Fruit fly (Drosophila melanogaster) whole organism, embryonic: ENCODE measurements around the gene CG14893.

Experiments
- ATbp ChIP-seq: fragments of 200-800 bp; sonication (Bioruptor generic); optimal IDR thresholded peaks from 2 replicates; lab custom pipeline; 2017; ENCODE audit warnings: missing biosample characterization, mild to moderate bottlenecking, missing genetic modification characterization, missing genetic modification reagents
- Atf-2 ChIP-seq: fragments of 200-800 bp; sonication (Bioruptor generic); optimal IDR thresholded peaks from 2 replicates; lab custom pipeline; 2016; ENCODE audit warnings: missing biosample characterization, missing genetic modification characterization
- CG10147 ChIP-seq: fragments of 200-800 bp; sonication (Bioruptor generic); optimal IDR thresholded peaks from 2 replicates; lab custom pipeline; 2019; ENCODE audit warnings: missing biosample characterization, mild to moderate bottlenecking, missing genetic modification characterization, moderate library complexity
- CG1024 ChIP-seq: fragments of 200-800 bp; sonication (Bioruptor generic); IDR thresholded peaks from 2 replicates; pipeline ENCODE4 v1.3.6; 2022; ENCODE audit warnings: missing biosample characterization, missing genetic modification characterization
- CG10321 ChIP-seq: fragments of 200-800 bp; sonication (Bioruptor generic); IDR thresholded peaks from 2 replicates; pipeline ENCODE4 v1.3.6; 2022; ENCODE audit warnings: missing biosample characterization, missing genetic modification characterization
- CG10654 ChIP-seq: fragments of 200-800 bp; sonication (Bioruptor generic); optimal IDR thresholded peaks from 2 replicates; lab custom pipeline; 2016; ENCODE audit warnings: missing biosample characterization, missing genetic modification characterization
- CG11560 ChIP-seq: fragments of 200-800 bp; sonication (Bioruptor generic); IDR thresholded peaks from 3 replicates; pipeline ENCODE4 v1.3.6; 2022; ENCODE audit warnings: missing biosample characterization, missing genetic modification characterization
- CG11695 ChIP-seq: fragments of 200-800 bp; sonication (Bioruptor generic); IDR thresholded peaks from 3 replicates; pipeline ENCODE4 v1.3.6; 2022; ENCODE audit warnings: missing biosample characterization, missing genetic modification characterization
- CG1233 ChIP-seq: fragments of 200-800 bp; sonication (Bioruptor generic); optimal IDR thresholded peaks from 4 replicates; lab custom pipeline; 2018; ENCODE audit warnings: missing biosample characterization, mild to moderate bottlenecking, missing genetic modification characterization
- CG13123 ChIP-seq: fragments of 200-800 bp; sonication (Bioruptor generic); optimal IDR thresholded peaks from 2 replicates; lab custom pipeline; 2016; ENCODE audit warnings: missing biosample characterization, missing genetic modification characterization
- CG13296 ChIP-seq: fragments of 200-800 bp; sonication (Bioruptor generic); optimal IDR thresholded peaks from 3 replicates; lab custom pipeline; 2018; ENCODE audit warnings: missing biosample characterization, mild to moderate bottlenecking, missing genetic modification characterization
- CG13424 ChIP-seq: fragments of 200-800 bp; sonication (Bioruptor generic); optimal IDR thresholded peaks from 2 replicates; lab custom pipeline; 2019; ENCODE audit warnings: missing biosample characterization, mild to moderate bottlenecking, missing genetic modification characterization, moderate library complexity
- CG13624 ChIP-seq: fragments of 200-800 bp; sonication (Bioruptor generic); optimal IDR thresholded peaks from 2 replicates; lab custom pipeline; 2016; ENCODE audit warnings: missing biosample characterization, missing genetic modification characterization
- CG1603 ChIP-seq: fragments of 200-800 bp; sonication (Bioruptor generic); optimal IDR thresholded peaks from 2 replicates; lab custom pipeline; 2019; ENCODE audit warnings: missing biosample characterization, mild to moderate bottlenecking, missing genetic modification characterization, moderate library complexity
- CG2712 ChIP-seq: fragments of 200-800 bp; optimal IDR thresholded peaks from 3 replicates; lab custom pipeline; 2019; ENCODE audit warnings: missing biosample characterization, mild to moderate bottlenecking, missing genetic modification characterization, moderate library complexity
- CG30020 ChIP-seq: fragments of 200-800 bp; optimal IDR thresholded peaks from 2 replicates; lab custom pipeline; 2019; ENCODE audit warnings: missing biosample characterization, mild to moderate bottlenecking, missing genetic modification characterization, moderate library complexity
- CG31388 ChIP-seq: fragments of 200-800 bp; sonication (Bioruptor generic); optimal IDR thresholded peaks from 2 replicates; lab custom pipeline; 2016; ENCODE audit warnings: missing biosample characterization, missing genetic modification characterization
- CG4854 ChIP-seq: fragments of 200-800 bp; sonication (Bioruptor generic); optimal IDR thresholded peaks from 2 replicates; lab custom pipeline; 2016; ENCODE audit warnings: missing biosample characterization, missing genetic modification characterization, inconsistent platforms
- CG8478 ChIP-seq: fragments of >200 bp; optimal IDR thresholded peaks from 2 replicates; lab custom pipeline; 2018
- CG8765 ChIP-seq: fragments of 200-800 bp; sonication (Bioruptor generic); IDR thresholded peaks from 2 replicates; pipeline ENCODE4 v1.3.6; 2022; ENCODE audit warnings: missing biosample characterization, missing genetic modification characterization
- CTCF ChIP-seq: fragments of 200-800 bp; sonication (Bioruptor generic); optimal IDR thresholded peaks from 2 replicates; lab custom pipeline; 2017; ENCODE audit warnings: missing biosample characterization, mild to moderate bottlenecking, missing genetic modification characterization, moderate library complexity
- Camta ChIP-seq: fragments of 200-800 bp; sonication (Bioruptor generic); optimal IDR thresholded peaks from 2 replicates; lab custom pipeline; 2016; ENCODE audit warnings: missing biosample characterization, missing genetic modification characterization
- Chrac-16 ChIP-seq: fragments of 200-800 bp; sonication (Bioruptor generic); optimal IDR thresholded peaks from 3 replicates; lab custom pipeline; 2016; ENCODE audit warnings: missing biosample characterization, missing genetic modification characterization
- CkIIα-i1 ChIP-seq: fragments of 200-800 bp; sonication (Bioruptor generic); IDR thresholded peaks from 2 replicates; pipeline ENCODE4 v1.3.6; 2022; ENCODE audit warnings: missing biosample characterization, missing genetic modification characterization
- E2f1 ChIP-seq: fragments of 200-800 bp; sonication (Bioruptor generic); IDR thresholded peaks from 2 replicates; pipeline ENCODE4 v1.3.6; 2022; ENCODE audit warnings: missing biosample characterization, missing genetic modification characterization
- Ets97D ChIP-seq: fragments of 200-800 bp; sonication (Bioruptor generic); optimal IDR thresholded peaks from 3 replicates; lab custom pipeline; 2016; ENCODE audit warnings: missing biosample characterization, missing genetic modification characterization
- Fer3 ChIP-seq: fragments of 200-800 bp; sonication (Bioruptor generic); optimal IDR thresholded peaks from 2 replicates; lab custom pipeline; 2018; ENCODE audit warnings: missing biosample characterization, mild to moderate bottlenecking, missing genetic modification characterization, moderate library complexity
- Lim3 ChIP-seq: fragments of 200-800 bp; sonication (Bioruptor generic); IDR thresholded peaks from 2 replicates; pipeline ENCODE4 v1.3.6; 2022; ENCODE audit warnings: missing biosample characterization, missing genetic modification characterization
- Meics ChIP-seq: fragments of 200-800 bp; sonication (Bioruptor generic); optimal IDR thresholded peaks from 2 replicates; lab custom pipeline; 2017; ENCODE audit warnings: missing biosample characterization, mild to moderate bottlenecking, missing genetic modification characterization
- Pdp1 ChIP-seq, 2 experiments: fragments of 200-800 bp; sonication (Bioruptor generic); optimal IDR thresholded peaks; 3 replicates each; lab custom pipeline; 2016; ENCODE audit warnings: missing biosample characterization in 2 of 2, missing genetic modification characterization in 2 of 2, mild to moderate bottlenecking in 1 of 2, moderate library complexity in 1 of 2
- Sox100B ChIP-seq: fragments of 200-800 bp; sonication (Bioruptor generic); optimal IDR thresholded peaks from 3 replicates; lab custom pipeline; 2018; ENCODE audit warnings: missing biosample characterization, mild to moderate bottlenecking, missing genetic modification characterization
- TFAM ChIP-seq: fragments of 200-800 bp; sonication (Bioruptor generic); optimal IDR thresholded peaks from 2 replicates; lab custom pipeline; 2017; ENCODE audit warnings: missing biosample characterization, missing genetic modification characterization, inconsistent platforms
- ac ChIP-seq: fragments of 200-800 bp; sonication (Bioruptor generic); optimal IDR thresholded peaks from 3 replicates; lab custom pipeline; 2017; ENCODE audit warnings: missing biosample characterization, mild to moderate bottlenecking, missing genetic modification characterization
- ap ChIP-seq: fragments of 200-800 bp; sonication (Bioruptor generic); IDR thresholded peaks from 2 replicates; pipeline ENCODE4 v1.3.6; 2022; ENCODE audit warnings: missing biosample characterization, missing genetic modification characterization
- bab2 ChIP-seq: fragments of 200-800 bp; sonication (Bioruptor generic); optimal IDR thresholded peaks from 2 replicates; lab custom pipeline; 2016; ENCODE audit warnings: missing biosample characterization, missing genetic modification characterization
- bsh ChIP-seq, 2 experiments: fragments of 200-800 bp; sonication (Bioruptor generic); optimal IDR thresholded peaks; 2 replicates each; lab custom pipeline; 2017 to 2018; ENCODE audit warnings: mild to moderate bottlenecking in 2 of 2, missing biosample characterization in 2 of 2, missing genetic modification characterization in 2 of 2, moderate library complexity in 1 of 2
- corto ChIP-seq: fragments of 200-800 bp; sonication (Bioruptor generic); optimal IDR thresholded peaks from 2 replicates; lab custom pipeline; 2016; ENCODE audit warnings: missing biosample characterization, mild to moderate bottlenecking, missing genetic modification characterization, moderate library complexity
- crol ChIP-seq: fragments of 200-800 bp; sonication (Bioruptor generic); IDR thresholded peaks from 2 replicates; pipeline ENCODE4 v1.3.6; 2022; ENCODE audit warnings: missing biosample characterization, missing genetic modification characterization
- dati ChIP-seq: fragments of 200-800 bp; sonication (Bioruptor generic); IDR thresholded peaks from 2 replicates; pipeline ENCODE4 v1.3.6; 2022; ENCODE audit warnings: missing biosample characterization, missing genetic modification characterization
- disco-r ChIP-seq: fragments of 200-800 bp; sonication (Bioruptor generic); optimal IDR thresholded peaks from 2 replicates; lab custom pipeline; 2016; ENCODE audit warnings: missing biosample characterization, missing genetic modification characterization
- fru ChIP-seq: fragments of >200 bp; optimal IDR thresholded peaks from 2 replicates; lab custom pipeline; 2017
- gce ChIP-seq: fragments of 200-800 bp; sonication (Bioruptor generic); IDR thresholded peaks from 3 replicates; pipeline ENCODE4 v1.3.6; 2022; ENCODE audit warnings: missing biosample characterization, missing genetic modification characterization
- grn ChIP-seq: fragments of 200-800 bp; sonication (Bioruptor generic); optimal IDR thresholded peaks from 3 replicates; lab custom pipeline; 2017; ENCODE audit warnings: missing biosample characterization, missing genetic modification characterization
- ken ChIP-seq: fragments of 200-800 bp; sonication (Bioruptor generic); IDR thresholded peaks from 3 replicates; pipeline ENCODE4 v1.3.6; 2022; ENCODE audit warnings: missing biosample characterization, missing genetic modification characterization
- nau ChIP-seq: fragments of 200-800 bp; sonication (Bioruptor generic); optimal IDR thresholded peaks from 3 replicates; lab custom pipeline; 2017; ENCODE audit warnings: missing biosample characterization, mild to moderate bottlenecking, missing genetic modification characterization, missing genetic modification reagents
- nerfin-1 ChIP-seq: fragments of 200-800 bp; sonication (Bioruptor generic); optimal IDR thresholded peaks from 3 replicates; lab custom pipeline; 2019; ENCODE audit warnings: missing biosample characterization, mild to moderate bottlenecking, missing genetic modification characterization, moderate library complexity
- pb ChIP-seq: fragments of 200-800 bp; sonication (Bioruptor generic); optimal IDR thresholded peaks from 3 replicates; lab custom pipeline; 2016; ENCODE audit warnings: missing biosample characterization, missing genetic modification characterization
- repo ChIP-seq: fragments of 200-800 bp; sonication (Bioruptor generic); optimal IDR thresholded peaks from 2 replicates; lab custom pipeline; 2016; ENCODE audit warnings: missing biosample characterization, missing genetic modification characterization
- scrt ChIP-seq: fragments of 200-800 bp; sonication (Bioruptor generic); optimal IDR thresholded peaks from 2 replicates; lab custom pipeline; 2018; ENCODE audit warnings: missing biosample characterization, mild to moderate bottlenecking, missing genetic modification characterization, moderate library complexity
- sd ChIP-seq: fragments of 200-800 bp; sonication (Bioruptor generic); optimal IDR thresholded peaks from 3 replicates; lab custom pipeline; 2018; ENCODE audit warnings: missing biosample characterization, mild to moderate bottlenecking, missing genetic modification characterization, moderate library complexity
- seq ChIP-seq: fragments of 200-800 bp; sonication (Bioruptor generic); IDR thresholded peaks from 2 replicates; pipeline ENCODE4 v1.3.6; 2022; ENCODE audit warnings: missing biosample characterization, missing genetic modification characterization
- sr ChIP-seq: fragments of 200-800 bp; sonication (Bioruptor generic); IDR thresholded peaks from 3 replicates; pipeline ENCODE4 v1.3.6; 2022; ENCODE audit warnings: missing biosample characterization, missing genetic modification characterization
- ttk ChIP-seq: fragments of 200-800 bp; sonication (Bioruptor generic); IDR thresholded peaks from 2 replicates; pipeline ENCODE4 v2.1.2; 2022; ENCODE audit warnings: missing biosample characterization, missing genetic modification characterization
- wdn ChIP-seq: fragments of 200-800 bp; sonication (Bioruptor generic); IDR thresholded peaks from 2 replicates; pipeline ENCODE4 v1.3.6; 2022; ENCODE audit warnings: missing biosample characterization, missing genetic modification characterization
- zfh1 ChIP-seq: fragments of 200-800 bp; sonication (Bioruptor generic); IDR thresholded peaks from 3 replicates; pipeline ENCODE4 v1.3.6; 2022; ENCODE audit warnings: missing biosample characterization, missing genetic modification characterization

Gene CG14893

DNA sequence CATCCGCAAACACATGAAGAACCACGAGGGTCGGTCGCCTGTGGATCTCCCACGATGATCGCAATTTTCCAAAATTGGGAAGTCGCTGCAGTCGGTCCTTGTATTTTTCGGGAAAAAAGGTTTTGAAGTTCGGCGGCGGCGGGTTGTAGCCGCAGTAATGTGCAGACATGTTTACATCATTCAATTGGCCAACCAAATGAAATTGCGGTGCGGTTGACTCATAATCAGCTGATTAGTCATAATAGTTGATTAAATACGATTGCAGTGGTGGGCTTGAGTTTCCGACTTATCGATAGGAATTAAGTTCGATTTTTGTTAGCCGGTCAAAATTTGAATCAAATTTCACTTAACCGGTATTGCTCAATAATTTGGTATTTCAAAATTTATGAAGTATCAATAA lies 31.5 kb downstream of the CG14893 start, which contains the start of gene CG14907 (continued):
- TF ChIP-seq ttk (GFP tag; lab: Robert Waterston, UW) (no peak), ken (GFP tag; lab: Robert Waterston, UW) (no peak), seq (GFP tag; lab: Robert Waterston, UW) (no peak), Ets97D (GFP tag; lab: Kevin White, UChicago) (peak; percentile 18), corto (GFP tag; lab: Kevin White, UChicago) (no peak), ac (no peak), CG8478 (lab: Kevin White, UChicago) (no peak), Lim3 (GFP tag; lab: Robert Waterston, UW) (no peak), CG13624 (no peak), bsh (GFP tag; optimal IDR thresholded peaks at IDR 0.05; lab: Kevin White, UChicago) (no peak), CG10654 (no peak), nerfin-1 (no peak), CG13296 (GFP tag; lab: Kevin White, UChicago) (peak; percentile 5), CG11560 (tag; lab: Robert Waterston, UW) (no peak), CkIIα-i1 (no peak), CG10321 (no peak), CG11695 (GFP tag; lab: Robert Waterston, UW) (no peak), bab2 (GFP tag; lab: Kevin White, UChicago) (no peak), CG2712 (no peak), wdn (GFP tag; lab: Robert Waterston, UW) (no peak), CG30020 (tag; lab: Kevin White, UChicago) (no peak), E2f1 (GFP tag; lab: Robert Waterston, UW) (no peak), grn (GFP tag; lab: Kevin White, UChicago) (no peak), CTCF (GFP tag; lab: Kevin White, UChicago) (no peak), nau (GFP tag; lab: Kevin White, UChicago) (no peak), crol (GFP tag; lab: Robert Waterston, UW) (no peak), ap (GFP tag; lab: Robert Waterston, UW) (no peak), CG4854 (GFP tag; lab: Kevin White, UChicago) (no peak), dati (GFP tag; lab: Robert Waterston, UW) (no peak), CG13123 (GFP tag; lab: Kevin White, UChicago) (no peak), Pdp1 (GFP tag; optimal IDR thresholded peaks at IDR 0.05; lab: Kevin White, UChicago) (peak in 1 of 2 experiments; percentile 93), pb (GFP tag; lab: Kevin White, UChicago) (no peak), TFAM (GFP tag; lab: Kevin White, UChicago) (no peak), disco-r (GFP tag; lab: Kevin White, UChicago) (no peak), sr (no peak), Sox100B (no peak), gce (GFP tag; lab: Robert Waterston, UW) (no peak), CG10147 (GFP tag; lab: Kevin White, UChicago) (peak; percentile 20)

- TF ChIP-seq Atf-2 (GFP tag; lab: Kevin White, UChicago): no peak
- TF ChIP-seq Chrac-16 (GFP tag; lab: Kevin White, UChicago): no peak
- TF ChIP-seq sd: no peak
- no peak for TF ChIP-seq CG1603
- TF ChIP-seq CG30020 (tag; lab: Kevin White, UChicago): no peak
- no peak for TF ChIP-seq CG8765 (GFP tag; lab: Robert Waterston, UW)
- no peak for TF ChIP-seq CG13424 (tag; lab: Kevin White, UChicago)
- TF ChIP-seq fru (lab: Kevin White, UChicago): no peak
- no peak for TF ChIP-seq scrt (GFP tag; lab: Kevin White, UChicago)
- no peak for TF ChIP-seq CG1024 (GFP tag; lab: Robert Waterston, UW)
- TF ChIP-seq repo: no peak
- no peak for TF ChIP-seq Camta
- TF ChIP-seq Fer3 (tag; lab: Kevin White, UChicago): no peak
- TF ChIP-seq CG1233 (GFP tag; lab: Kevin White, UChicago): peak; percentile 27
- no peak for TF ChIP-seq Meics (GFP tag; lab: Kevin White, UChicago)
- TF ChIP-seq ATbp (GFP tag; lab: Kevin White, UChicago): peak; percentile 4
- no peak for TF ChIP-seq CG31388
- TF ChIP-seq zfh1 (GFP tag; lab: Robert Waterston, UW): no peak
These were observed 34.5 kb downstream of the CG14893 start for dm6 chr3R:16655000-16655493.
